Fruit fly (Drosophila melanogaster) whole organism, embryonic: ENCODE data around the gene RpL6.
A peak's percentile ranks its signal among the peaks of the same experiment; 100 is the strongest.

Experiments
- B-H1 ChIP-seq: fragments of 200-800 bp; sonication (Bioruptor generic); IDR thresholded peaks from 3 replicates; pipeline ENCODE4 v1.3.6; 2022; ENCODE audit warnings: missing biosample characterization, missing genetic modification characterization
- Bgb ChIP-seq: fragments of 200-800 bp; sonication (Bioruptor generic); IDR thresholded peaks from 2 replicates; pipeline ENCODE4 v1.3.6; 2022; ENCODE audit warnings: missing biosample characterization, missing genetic modification characterization; ENCODE audit not compliant: partially characterized antibody
- CG10959 ChIP-seq: fragments of 200-800 bp; sonication (Bioruptor generic); IDR thresholded peaks from 2 replicates; pipeline ENCODE4 v1.3.6; 2022; ENCODE audit warnings: missing biosample characterization, missing genetic modification characterization
- CG11560 ChIP-seq: fragments of 200-800 bp; sonication (Bioruptor generic); IDR thresholded peaks from 3 replicates; pipeline ENCODE4 v1.3.6; 2022; ENCODE audit warnings: missing biosample characterization, missing genetic modification characterization
- CG11696 ChIP-seq: fragments of 200-800 bp; sonication (Bioruptor generic); IDR thresholded peaks from 2 replicates; pipeline ENCODE4 v1.3.6; 2022; ENCODE audit warnings: missing biosample characterization, missing genetic modification characterization
- CG12155 ChIP-seq: fragments of 200-800 bp; sonication (Bioruptor generic); optimal IDR thresholded peaks from 3 replicates; lab custom pipeline; 2016; ENCODE audit warnings: missing biosample characterization, missing genetic modification characterization
- CG2678 ChIP-seq: fragments of 200-800 bp; sonication (Bioruptor generic); optimal IDR thresholded peaks from 3 replicates; lab custom pipeline; 2019; ENCODE audit warnings: missing biosample characterization, mild to moderate bottlenecking, missing genetic modification characterization, moderate library complexity
- CG3281 ChIP-seq: fragments of 200-800 bp; sonication (Bioruptor generic); optimal IDR thresholded peaks from 3 replicates; lab custom pipeline; 2017; ENCODE audit warnings: missing biosample characterization, mild to moderate bottlenecking, missing genetic modification characterization
- CG33557 ChIP-seq: fragments of 200-800 bp; sonication (Bioruptor generic); optimal IDR thresholded peaks from 2 replicates; lab custom pipeline; 2019; ENCODE audit warnings: missing biosample characterization, mild to moderate bottlenecking, missing genetic modification characterization, moderate library complexity
- CG34376 ChIP-seq: fragments of 200-800 bp; sonication (Bioruptor generic); optimal IDR thresholded peaks from 2 replicates; lab custom pipeline; 2018; ENCODE audit warnings: missing biosample characterization, mild to moderate bottlenecking, missing genetic modification characterization
- CG3838 ChIP-seq: fragments of 200-800 bp; sonication (Bioruptor generic); optimal IDR thresholded peaks from 3 replicates; lab custom pipeline; 2016; ENCODE audit warnings: missing biosample characterization, missing genetic modification characterization
- CG4404 ChIP-seq: fragments of 200-800 bp; sonication (Bioruptor generic); IDR thresholded peaks from 2 replicates; pipeline ENCODE4 v1.3.6; 2022; ENCODE audit warnings: missing biosample characterization, missing genetic modification characterization
- CG4730 ChIP-seq: fragments of 200-800 bp; sonication (Bioruptor generic); IDR thresholded peaks from 2 replicates; pipeline ENCODE4 v1.3.6; 2022; ENCODE audit warnings: missing biosample characterization, missing genetic modification characterization
- CG6254 ChIP-seq: fragments of 200-800 bp; sonication (Bioruptor generic); optimal IDR thresholded peaks from 3 replicates; lab custom pipeline; 2017; ENCODE audit warnings: mild to moderate bottlenecking, missing biosample characterization, missing genetic modification reagents, missing genetic modification characterization
- CG6689 ChIP-seq: fragments of 200-800 bp; sonication (Bioruptor generic); IDR thresholded peaks from 2 replicates; pipeline ENCODE4 v1.3.6; 2022; ENCODE audit warnings: missing biosample characterization, missing genetic modification characterization
- CG6765 ChIP-seq: fragments of 200-800 bp; sonication (Bioruptor generic); optimal IDR thresholded peaks from 3 replicates; lab custom pipeline; 2017; ENCODE audit warnings: missing biosample characterization, mild to moderate bottlenecking, missing genetic modification characterization
- CG7556 ChIP-seq: fragments of 200-800 bp; sonication (Bioruptor generic); optimal IDR thresholded peaks from 2 replicates; lab custom pipeline; 2017; ENCODE audit warnings: missing biosample characterization, mild to moderate bottlenecking, missing genetic modification characterization
- CG7786 ChIP-seq: fragments of 200-800 bp; sonication (Bioruptor generic); optimal IDR thresholded peaks from 2 replicates; lab custom pipeline; 2016; ENCODE audit warnings: missing biosample characterization, missing genetic modification characterization
- CG7928 ChIP-seq: fragments of 200-800 bp; sonication (Bioruptor generic); optimal IDR thresholded peaks from 2 replicates; lab custom pipeline; 2017; ENCODE audit warnings: missing biosample characterization, mild to moderate bottlenecking, missing genetic modification characterization
- CG8944 ChIP-seq: fragments of 200-800 bp; sonication (Bioruptor generic); optimal IDR thresholded peaks from 3 replicates; lab custom pipeline; 2016; ENCODE audit warnings: missing biosample characterization, missing genetic modification characterization
- CG9215 ChIP-seq: fragments of 200-800 bp; sonication (Bioruptor generic); IDR thresholded peaks from 2 replicates; pipeline ENCODE4 v1.3.6; 2022; ENCODE audit warnings: missing biosample characterization, missing genetic modification characterization
- CG9817 ChIP-seq: fragments of 200-800 bp; sonication (Bioruptor generic); optimal IDR thresholded peaks from 2 replicates; lab custom pipeline; 2018; ENCODE audit warnings: missing biosample characterization, mild to moderate bottlenecking, missing genetic modification characterization, moderate library complexity
- H15 ChIP-seq: fragments of 200-800 bp; sonication (Bioruptor generic); IDR thresholded peaks from 3 replicates; pipeline ENCODE4 v1.3.6; 2022; ENCODE audit warnings: missing biosample characterization, missing genetic modification characterization
- HmgZ ChIP-seq: fragments of 200-800 bp; sonication (Bioruptor generic); optimal IDR thresholded peaks from 2 replicates; lab custom pipeline; 2018; ENCODE audit warnings: missing biosample characterization, mild to moderate bottlenecking, missing genetic modification characterization
- Hsf ChIP-seq: fragments of 200-800 bp; sonication (Bioruptor generic); optimal IDR thresholded peaks from 3 replicates; lab custom pipeline; 2016; ENCODE audit warnings: missing biosample characterization, missing genetic modification characterization
- Kr ChIP-seq: fragments of 200-800 bp; sonication (Bioruptor generic); optimal IDR thresholded peaks from 2 replicates; lab custom pipeline; 2017; ENCODE audit warnings: missing biosample characterization, mild to moderate bottlenecking, missing genetic modification characterization
- bbx ChIP-seq: fragments of 200-800 bp; sonication (Bioruptor generic); IDR thresholded peaks from 2 replicates; pipeline ENCODE4 v1.3.6; 2022; ENCODE audit warnings: missing biosample characterization, missing genetic modification characterization; ENCODE audit not compliant: partially characterized antibody
- bowl ChIP-seq: fragments of 200-800 bp; sonication (Bioruptor generic); IDR thresholded peaks from 2 replicates; pipeline ENCODE4 v1.3.6; 2022; ENCODE audit warnings: missing biosample characterization, missing genetic modification characterization
- cato ChIP-seq: fragments of 200-800 bp; sonication (Bioruptor generic); optimal IDR thresholded peaks from 2 replicates; lab custom pipeline; 2016; ENCODE audit warnings: missing biosample characterization, missing genetic modification characterization, borderline replicate concordance
- chm ChIP-seq: fragments of 200-800 bp; sonication (Bioruptor generic); IDR thresholded peaks from 2 replicates; pipeline ENCODE4 v1.3.6; 2022; ENCODE audit warnings: missing biosample characterization, missing genetic modification characterization
- ems ChIP-seq: fragments of 200-800 bp; sonication (Bioruptor generic); optimal IDR thresholded peaks from 3 replicates; lab custom pipeline; 2016; ENCODE audit warnings: missing biosample characterization, missing genetic modification characterization
- fu2 ChIP-seq: fragments of 200-800 bp; sonication (Bioruptor generic); optimal IDR thresholded peaks from 2 replicates; lab custom pipeline; 2016; ENCODE audit warnings: missing biosample characterization, missing genetic modification characterization
- gem ChIP-seq: fragments of 200-800 bp; sonication (Bioruptor generic); optimal IDR thresholded peaks from 2 replicates; lab custom pipeline; 2019; ENCODE audit warnings: missing biosample characterization, mild to moderate bottlenecking, missing genetic modification characterization, moderate library complexity
- grn ChIP-seq: fragments of 200-800 bp; sonication (Bioruptor generic); optimal IDR thresholded peaks from 3 replicates; lab custom pipeline; 2017; ENCODE audit warnings: missing biosample characterization, missing genetic modification characterization
- her ChIP-seq: fragments of 200-800 bp; sonication (Bioruptor generic); optimal IDR thresholded peaks from 2 replicates; lab custom pipeline; 2016; ENCODE audit warnings: missing biosample characterization, missing genetic modification characterization
- klu ChIP-seq: fragments of 200-800 bp; sonication (Bioruptor generic); IDR thresholded peaks from 2 replicates; pipeline ENCODE4 v1.3.6; 2022; ENCODE audit warnings: missing biosample characterization, missing genetic modification characterization
- p53 ChIP-seq: fragments of 200-800 bp; sonication (Bioruptor generic); optimal IDR thresholded peaks from 2 replicates; lab custom pipeline; 2016; ENCODE audit warnings: missing biosample characterization, missing genetic modification characterization
- pho ChIP-seq: fragments of 200-800 bp; sonication (Bioruptor generic); optimal IDR thresholded peaks from 2 replicates; lab custom pipeline; 2016; ENCODE audit warnings: missing biosample characterization, missing genetic modification characterization
- pnt ChIP-seq: fragments of 200-800 bp; sonication (Bioruptor generic); optimal IDR thresholded peaks from 3 replicates; lab custom pipeline; 2016; ENCODE audit warnings: missing biosample characterization, missing genetic modification characterization
- sens-2 ChIP-seq: fragments of 200-800 bp; sonication (Bioruptor generic); IDR thresholded peaks from 2 replicates; pipeline ENCODE4 v1.3.6; 2022; ENCODE audit warnings: missing biosample characterization, missing genetic modification characterization
- sob ChIP-seq: fragments of 200-800 bp; sonication (Bioruptor generic); IDR thresholded peaks from 2 replicates; pipeline ENCODE4 v1.3.6; 2022; ENCODE audit warnings: missing biosample characterization, missing genetic modification characterization
- sug ChIP-seq: fragments of 200-800 bp; optimal IDR thresholded peaks from 2 replicates; lab custom pipeline; 2019; ENCODE audit warnings: missing biosample characterization, mild to moderate bottlenecking, missing genetic modification characterization, moderate library complexity
- toy ChIP-seq: fragments of 200-800 bp; sonication (Bioruptor generic); IDR thresholded peaks from 2 replicates; pipeline ENCODE4 v1.3.6; 2022; ENCODE audit warnings: missing biosample characterization, missing genetic modification characterization
- zen2 ChIP-seq: fragments of 200-800 bp; sonication (Bioruptor generic); IDR thresholded peaks from 3 replicates; pipeline ENCODE4 v1.3.6; 2022; ENCODE audit warnings: missing biosample characterization, missing genetic modification characterization; ENCODE audit not compliant: partially characterized antibody

Gene RpL6

DNA sequence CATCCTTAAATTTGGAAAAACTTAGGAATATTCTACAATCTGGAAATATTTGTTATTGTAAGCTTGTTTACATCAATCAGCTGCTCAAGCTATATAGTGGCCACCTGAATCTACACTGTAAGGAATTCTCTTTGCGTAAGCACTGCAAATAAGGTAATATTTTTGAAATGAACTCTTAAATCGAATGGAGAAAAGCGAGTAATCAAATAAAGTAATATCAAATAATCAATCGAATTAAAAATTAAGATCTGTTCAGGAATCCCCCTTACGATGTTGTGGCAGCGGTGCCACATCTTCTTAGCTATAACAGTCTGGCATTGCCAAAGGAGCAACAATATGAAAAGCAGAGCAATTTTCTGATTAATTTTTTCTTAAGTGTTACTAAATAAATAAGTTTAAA is 20.0 kb upstream of the RpL6 start, which contains the start of the genes Mnat9 and CG1792 (continued):
- peak; percentile 96 for TF ChIP-seq CG4404 (GFP tag; lab: Robert Waterston, UW)
- peak; percentile 92 for TF ChIP-seq CG11560
- peak; percentile 97 for TF ChIP-seq CG3838 (GFP tag; lab: Kevin White, UChicago)
- peak; percentile 98 for TF ChIP-seq CG9817 (tag; lab: Kevin White, UChicago)
- peak; percentile 96 for TF ChIP-seq CG9215 (GFP tag; lab: Robert Waterston, UW)
- TF ChIP-seq sob (GFP tag; lab: Robert Waterston, UW): peak; percentile 100
- peak; percentile 87 for TF ChIP-seq CG33557
- TF ChIP-seq HmgZ (tag; lab: Kevin White, UChicago): peak; percentile 99
- peak; percentile 99 for TF ChIP-seq chm (GFP tag; lab: Robert Waterston, UW)
- TF ChIP-seq pnt: peak; percentile 99
- TF ChIP-seq bbx (GFP tag; lab: Robert Waterston, UW): no peak
- TF ChIP-seq CG12155 (GFP tag; lab: Kevin White, UChicago): peak; percentile 98
- TF ChIP-seq CG7786 (GFP tag; lab: Kevin White, UChicago): peak; percentile 99
- peak; percentile 97 for TF ChIP-seq CG11696
- TF ChIP-seq Kr (GFP tag; lab: Kevin White, UChicago): no peak
- peak; percentile 95 for TF ChIP-seq CG6254 (GFP tag; lab: Kevin White, UChicago)
- TF ChIP-seq grn (GFP tag; lab: Kevin White, UChicago): peak; percentile 83
- peak; percentile 98 for TF ChIP-seq bowl
- peak; percentile 80 for TF ChIP-seq CG7928
- peak; percentile 94 for TF ChIP-seq sug (tag; lab: Kevin White, UChicago)
- peak; percentile 97 for TF ChIP-seq CG3281 (GFP tag; lab: Kevin White, UChicago)
- TF ChIP-seq CG7556: peak; percentile 94
- TF ChIP-seq zen2 (GFP tag; lab: Robert Waterston, UW): no peak
- TF ChIP-seq toy: peak; percentile 98
- TF ChIP-seq B-H1 (GFP tag; lab: Robert Waterston, UW): peak; percentile 99
- peak; percentile 93 for TF ChIP-seq CG34376
- TF ChIP-seq klu (GFP tag; lab: Robert Waterston, UW): peak; percentile 97
- peak; percentile 98 for TF ChIP-seq CG2678 (tag; lab: Kevin White, UChicago)
- TF ChIP-seq pho (GFP tag; lab: Kevin White, UChicago): peak; percentile 98
- peak; percentile 95 for TF ChIP-seq CG6765 (GFP tag; lab: Kevin White, UChicago)
- peak; percentile 96 for TF ChIP-seq ems (GFP tag; lab: Kevin White, UChicago)
- TF ChIP-seq sens-2: peak; percentile 99
- peak; percentile 99 for TF ChIP-seq fu2 (GFP tag; lab: Kevin White, UChicago)
- no peak for TF ChIP-seq Bgb (GFP tag; lab: Robert Waterston, UW)
- TF ChIP-seq p53 (GFP tag; lab: Kevin White, UChicago): peak; percentile 96
- TF ChIP-seq Hsf (GFP tag; lab: Kevin White, UChicago): peak; percentile 99
- peak; percentile 99 for TF ChIP-seq CG4730 (GFP tag; lab: Robert Waterston, UW)
- TF ChIP-seq gem (tag; lab: Kevin White, UChicago): peak; percentile 99
- peak; percentile 99 for TF ChIP-seq CG6689
- peak; percentile 96 for TF ChIP-seq her (GFP tag; lab: Kevin White, UChicago)
- TF ChIP-seq CG8944 (GFP tag; lab: Kevin White, UChicago): peak; percentile 99
- peak; percentile 99 for TF ChIP-seq H15 (GFP tag; lab: Robert Waterston, UW)
- TF ChIP-seq CG10959 (GFP tag; lab: Robert Waterston, UW): peak; percentile 97
- peak; percentile 98 for TF ChIP-seq cato (GFP tag; lab: Kevin White, UChicago)
